Worm (Caenorhabditis elegans) whole organism, mixed stage, embryonic: ENCODE measurements around the gene F55B11.2.

Source experiments
- blmp-1 ChIP-seq: fragments of 150-350 bp; optimal IDR thresholded peaks from 2 replicates; lab custom pipeline; 2014; ENCODE audit warnings: missing biosample characterization, missing genetic modification characterization
- ces-1 ChIP-seq: fragments of 150-350 bp; optimal IDR thresholded peaks from 2 replicates; lab custom pipeline; 2014; ENCODE audit warnings: missing biosample characterization, missing genetic modification reagents, missing genetic modification characterization
- elt-1 ChIP-seq: sonication (generic microtip); optimal IDR thresholded peaks from 2 replicates; lab custom pipeline; 2017; ENCODE audit warnings: missing genetic modification characterization, mild to moderate bottlenecking, missing compliant biosample characterization, antibody characterized with exemption, moderate library complexity, borderline replicate concordance; ENCODE audit not compliant: insufficient read depth
- elt-3 ChIP-seq: fragments of 150-350 bp; optimal IDR thresholded peaks from 2 replicates; lab custom pipeline; 2014; ENCODE audit warnings: missing biosample characterization, missing genetic modification characterization
- ham-2 ChIP-seq: fragments of 200-800 bp; sonication (Bioruptor generic); optimal IDR thresholded peaks from 2 replicates; lab custom pipeline; 2018; ENCODE audit warnings: mild to moderate bottlenecking, missing genetic modification characterization, missing compliant biosample characterization
- mep-1 ChIP-seq: fragments of 150-350 bp; optimal IDR thresholded peaks from 2 replicates; lab custom pipeline; 2017; ENCODE audit warnings: missing biosample characterization, missing genetic modification reagents, missing genetic modification characterization, inconsistent platforms
- nhr-12 ChIP-seq: fragments of 150-350 bp; optimal IDR thresholded peaks from 2 replicates; lab custom pipeline; 2014; ENCODE audit warnings: missing biosample characterization, missing genetic modification characterization
- nhr-237 ChIP-seq: fragments of 150-350 bp; optimal IDR thresholded peaks from 2 replicates; lab custom pipeline; 2014; ENCODE audit warnings: missing biosample characterization, missing genetic modification characterization
- nhr-28 ChIP-seq: fragments of 150-350 bp; optimal IDR thresholded peaks from 2 replicates; lab custom pipeline; 2014; ENCODE audit warnings: missing biosample characterization, missing genetic modification characterization
- snpc-4 ChIP-seq: fragments of 150-350 bp; optimal IDR thresholded peaks from 2 replicates; lab custom pipeline; 2014; ENCODE audit warnings: missing biosample characterization, missing genetic modification characterization
- sptf-1 ChIP-seq: sonication (generic microtip); optimal IDR thresholded peaks from 2 replicates; lab custom pipeline; 2017; ENCODE audit warnings: mild to moderate bottlenecking, missing genetic modification characterization, moderate library complexity, missing compliant biosample characterization

DNA sequence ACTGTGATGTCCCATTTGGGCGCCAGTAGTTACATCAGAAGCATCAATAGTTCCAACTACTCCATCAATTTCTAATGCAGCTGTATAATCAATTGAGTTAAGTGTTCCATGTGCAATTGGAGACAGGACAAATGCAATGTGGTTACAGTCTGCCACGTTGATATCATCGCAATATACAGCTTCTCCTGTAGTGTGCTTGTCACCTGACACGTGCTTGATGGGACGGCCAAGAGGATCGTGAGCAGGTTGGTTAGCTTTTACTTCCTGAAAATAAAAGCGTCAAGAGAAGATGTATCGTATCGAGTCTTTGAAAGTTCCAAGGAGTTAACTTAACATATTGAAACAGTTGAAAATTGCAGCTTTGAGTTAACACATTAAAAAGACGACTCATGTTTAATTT is 14.5 kb downstream of the F55B11.2 start:
- TF ChIP-seq elt-1 = no peak
- no peak for TF ChIP-seq snpc-4 (tag; lab: Kevin White, UChicago)
- no peak for TF ChIP-seq nhr-28 (tag; lab: Kevin White, UChicago)
- TF ChIP-seq elt-3 (tag; lab: Kevin White, UChicago) = no peak
- TF ChIP-seq nhr-237 (tag; lab: Kevin White, UChicago) = no peak
- no peak for TF ChIP-seq nhr-12 (tag; lab: Kevin White, UChicago)
- TF ChIP-seq blmp-1 (tag; lab: Kevin White, UChicago) = no peak
- TF ChIP-seq sptf-1 = no peak
- TF ChIP-seq mep-1 (tag; lab: Kevin White, UChicago) = no peak
- no peak for TF ChIP-seq ham-2 (GFP tag; lab: Kevin White, UChicago)
- TF ChIP-seq ces-1 (GFP tag; lab: Kevin White, UChicago) = no peak
